Worm (Caenorhabditis elegans) whole organism, L3 larva: ENCODE measurements around the gene idpa-1.
"Not testable (repeated sequence)": the region's sequence is repeated elsewhere in the genome, so short reads cannot be mapped to it uniquely, and the experiment has no call there.

ENCODE experiments used
- R02D3.7 ChIP-seq: fragments of 150-350 bp; optimal IDR thresholded peaks from 2 replicates; lab custom pipeline; 2014; ENCODE audit warnings: missing biosample characterization, missing genetic modification characterization
- ZK546.5 ChIP-seq: sonication (generic microtip); optimal IDR thresholded peaks from 2 replicates; lab custom pipeline; 2017; ENCODE audit warnings: missing biosample characterization, missing genetic modification characterization
- aly-2 ChIP-seq: fragments of 150-350 bp; optimal IDR thresholded peaks from 2 replicates; lab custom pipeline; 2014; ENCODE audit warnings: missing biosample characterization, missing genetic modification characterization
- ama-1 ChIP-seq: fragments of 150-350 bp; optimal IDR thresholded peaks from 2 replicates; lab custom pipeline; 2018
- ceh-16 ChIP-seq: sonication (generic microtip); optimal IDR thresholded peaks from 2 replicates; lab custom pipeline; 2017; ENCODE audit warnings: missing biosample characterization, missing genetic modification characterization
- ceh-28 ChIP-seq: fragments of 150-350 bp; optimal IDR thresholded peaks from 2 replicates; lab custom pipeline; 2014; ENCODE audit warnings: missing biosample characterization, missing genetic modification reagents, missing genetic modification characterization
- daf-12 ChIP-seq: fragments of 150-350 bp; optimal IDR thresholded peaks from 2 replicates; lab custom pipeline; 2014; ENCODE audit warnings: missing biosample characterization, missing genetic modification reagents, missing genetic modification characterization
- egl-27 ChIP-seq: sonication (generic microtip); optimal IDR thresholded peaks from 4 replicates; lab custom pipeline; 2017; ENCODE audit warnings: missing biosample characterization, missing genetic modification reagents, missing genetic modification characterization
- elt-1 ChIP-seq: fragments of 150-350 bp; optimal IDR thresholded peaks from 2 replicates; lab custom pipeline; 2014; ENCODE audit warnings: missing biosample characterization, missing genetic modification characterization
- elt-2 ChIP-seq: sonication (generic microtip); optimal IDR thresholded peaks from 2 replicates; lab custom pipeline; 2016; ENCODE audit warnings: missing genetic modification reagents, mild to moderate bottlenecking, missing genetic modification characterization, missing compliant biosample characterization
- elt-3 ChIP-seq, 3 experiments: fragments of 150-350 bp in 1 of 3; sonication (generic microtip) in 2 of 3; optimal IDR thresholded peaks; 2 replicates in 2 of 3; 4 replicates in 1 of 3; lab custom pipeline; 2014 to 2017; ENCODE audit warnings: missing biosample characterization in 3 of 3, missing genetic modification characterization in 3 of 3
- eor-1 ChIP-seq, 2 experiments: fragments of 150-350 bp; optimal IDR thresholded peaks; 2 replicates each; lab custom pipeline; 2014 to 2018; ENCODE audit warnings: missing biosample characterization in 2 of 2, missing genetic modification characterization in 2 of 2
- fkh-10 ChIP-seq: sonication (generic microtip); optimal IDR thresholded peaks from 2 replicates; lab custom pipeline; 2017; ENCODE audit warnings: missing biosample characterization, missing genetic modification reagents, missing genetic modification characterization
- hmg-11 ChIP-seq: sonication (generic microtip); optimal IDR thresholded peaks from 2 replicates; lab custom pipeline; 2016; ENCODE audit warnings: missing genetic modification characterization, missing compliant biosample characterization
- jun-1 ChIP-seq: fragments of 150-350 bp; optimal IDR thresholded peaks from 2 replicates; lab custom pipeline; 2014; ENCODE audit warnings: missing biosample characterization, missing genetic modification reagents, missing genetic modification characterization
- lin-15B ChIP-seq: fragments of 150-350 bp; optimal IDR thresholded peaks from 2 replicates; lab custom pipeline; 2014; ENCODE audit warnings: missing biosample characterization, missing genetic modification characterization
- lin-39 ChIP-seq: fragments of 150-350 bp; optimal IDR thresholded peaks from 2 replicates; lab custom pipeline; 2018; ENCODE audit warnings: missing biosample characterization, missing genetic modification reagents, missing genetic modification characterization
- lsy-12 ChIP-seq: sonication (generic microtip); optimal IDR thresholded peaks from 2 replicates; lab custom pipeline; 2016; ENCODE audit warnings: mild to moderate bottlenecking, missing genetic modification characterization, missing compliant biosample characterization
- mdl-1 ChIP-seq: fragments of 150-350 bp; optimal IDR thresholded peaks from 2 replicates; lab custom pipeline; 2014; ENCODE audit warnings: missing biosample characterization, missing genetic modification characterization
- mml-1 ChIP-seq: fragments of 150-350 bp; sonication (generic microtip); optimal IDR thresholded peaks from 3 replicates; lab custom pipeline; 2014; ENCODE audit warnings: missing biosample characterization, missing genetic modification characterization
- nfya-1 ChIP-seq: sonication (generic microtip); optimal IDR thresholded peaks from 2 replicates; lab custom pipeline; 2017; ENCODE audit warnings: missing genetic modification characterization, mild to moderate bottlenecking, missing compliant biosample characterization, antibody characterized with exemption, moderate library complexity; ENCODE audit not compliant: insufficient read depth
- nhr-11 ChIP-seq: fragments of 150-350 bp; optimal IDR thresholded peaks from 2 replicates; lab custom pipeline; 2014; ENCODE audit warnings: missing biosample characterization, missing genetic modification characterization
- nhr-23 ChIP-seq: fragments of 150-350 bp; optimal IDR thresholded peaks from 2 replicates; lab custom pipeline; 2014; ENCODE audit warnings: missing biosample characterization, missing genetic modification reagents, missing genetic modification characterization
- nhr-25 ChIP-seq: sonication (generic microtip); optimal IDR thresholded peaks from 2 replicates; lab custom pipeline; 2017; ENCODE audit warnings: missing biosample characterization, missing genetic modification characterization
- nhr-28 ChIP-seq: fragments of 150-350 bp; optimal IDR thresholded peaks from 2 replicates; lab custom pipeline; 2014; ENCODE audit warnings: missing biosample characterization, missing genetic modification characterization
- nhr-43 ChIP-seq: sonication (generic microtip); optimal IDR thresholded peaks from 2 replicates; lab custom pipeline; 2016; ENCODE audit warnings: mild to moderate bottlenecking, missing genetic modification characterization, missing compliant biosample characterization; ENCODE audit not compliant: poor library complexity, severe bottlenecking
- nhr-67 ChIP-seq: fragments of 150-350 bp; optimal IDR thresholded peaks from 2 replicates; lab custom pipeline; 2014; ENCODE audit warnings: missing biosample characterization, missing genetic modification characterization
- nhr-76 ChIP-seq: fragments of 150-350 bp; sonication (generic microtip); optimal IDR thresholded peaks from 5 replicates; lab custom pipeline; 2014; ENCODE audit warnings: missing biosample characterization, missing genetic modification characterization
- pha-4 ChIP-seq: fragments of 150-350 bp; optimal IDR thresholded peaks from 2 replicates; lab custom pipeline; 2014; ENCODE audit warnings: missing biosample characterization, missing genetic modification reagents, missing genetic modification characterization
- pqm-1 ChIP-seq: fragments of 150-350 bp; optimal IDR thresholded peaks from 2 replicates; lab custom pipeline; 2017; ENCODE audit warnings: missing biosample characterization, missing genetic modification characterization, inconsistent platforms
- skn-1 ChIP-seq: fragments of 150-350 bp; optimal IDR thresholded peaks from 2 replicates; lab custom pipeline; 2014; ENCODE audit warnings: missing biosample characterization, missing genetic modification characterization
- snpc-4 ChIP-seq: fragments of 150-350 bp; optimal IDR thresholded peaks from 2 replicates; lab custom pipeline; 2014; ENCODE audit warnings: missing biosample characterization, missing genetic modification characterization
- tbx-2 ChIP-seq: sonication (generic microtip); optimal IDR thresholded peaks from 2 replicates; lab custom pipeline; 2016; ENCODE audit warnings: mild to moderate bottlenecking, missing genetic modification characterization, missing compliant biosample characterization
- unc-62 ChIP-seq: fragments of 150-350 bp; sonication (generic microtip); optimal IDR thresholded peaks from 4 replicates; lab custom pipeline; 2014; ENCODE audit warnings: missing biosample characterization, missing genetic modification reagents, missing genetic modification characterization
- zag-1 ChIP-seq: fragments of 150-350 bp; optimal IDR thresholded peaks from 2 replicates; lab custom pipeline; 2014; ENCODE audit warnings: missing biosample characterization, missing genetic modification characterization
- ztf-11 ChIP-seq: fragments of 150-350 bp; optimal IDR thresholded peaks from 2 replicates; lab custom pipeline; 2014; ENCODE audit warnings: missing biosample characterization, missing genetic modification characterization
- ztf-4 ChIP-seq: fragments of 150-350 bp; optimal IDR thresholded peaks from 2 replicates; lab custom pipeline; 2014; ENCODE audit warnings: missing biosample characterization, missing genetic modification characterization

The idpa-1 gene

ce11 chrIII:2899705-2900104 lies 1.3 kb downstream of the idpa-1 start:
- TF ChIP-seq eor-1 (tag; optimal IDR thresholded peaks at IDR 0.05; lab: Kevin White, UChicago): no peak
- no peak for TF ChIP-seq pha-4 (tag; lab: Kevin White, UChicago)
- TF ChIP-seq mdl-1 (tag; lab: Kevin White, UChicago): no peak
- no peak for TF ChIP-seq nhr-11 (tag; lab: Kevin White, UChicago)
- no peak for TF ChIP-seq lsy-12 (tag; lab: Kevin White, UChicago)
- no peak for TF ChIP-seq elt-2

ce11 chrIII:2891443-2891842 lies 9.6 kb downstream of the idpa-1 start, which contains the start of gene F56F11.1:
F56F11.1 (plus strand) TSS chrIII:2891743.
- TF ChIP-seq ama-1 (lab: Kevin White, UChicago) (no peak), mdl-1 (tag; lab: Kevin White, UChicago) (no peak), ztf-11 (tag; lab: Kevin White, UChicago) (no peak), skn-1 (no peak), pqm-1 (tag; lab: Kevin White, UChicago) (no peak), lin-39 (tag; lab: Kevin White, UChicago) (no peak), ZK546.5 (tag; lab: Kevin White, UChicago) (no peak), R02D3.7 (tag; lab: Kevin White, UChicago) (no peak), fkh-10 (GFP tag; lab: Kevin White, UChicago) (no peak), zag-1 (no peak)

ce11 chrIII:2881989-2882388 lies 19.0 kb downstream of the idpa-1 start, which contains the start of gene F56F11.2:
F56F11.2 (plus strand) TSS chrIII:2882289.
- TF ChIP-seq nhr-76 (tag; lab: Kevin White, UChicago); ceh-28 (tag; lab: Kevin White, UChicago); fkh-10 (GFP tag; lab: Kevin White, UChicago): not testable (repeated sequence)

- TF ChIP-seq pha-4 (tag; lab: Kevin White, UChicago): peak; percentile 11
- TF ChIP-seq ama-1 (lab: Kevin White, UChicago): no peak
- TF ChIP-seq tbx-2: no peak
- TF ChIP-seq hmg-11 (tag; lab: Kevin White, UChicago): peak; percentile 49
- TF ChIP-seq nfya-1 (tag; lab: Kevin White, UChicago): peak; percentile 8
Observed at ce11 chrIII:2881117-2881516, 19.9 kb downstream of the idpa-1 start.

- TF ChIP-seq ZK546.5 (tag; lab: Kevin White, UChicago): no peak
- no peak for TF ChIP-seq pha-4 (tag; lab: Kevin White, UChicago)
- no peak for TF ChIP-seq zag-1
- TF ChIP-seq unc-62: no peak
- TF ChIP-seq nhr-67 (tag; lab: Kevin White, UChicago): no peak
- TF ChIP-seq ceh-28 (tag; lab: Kevin White, UChicago): no peak
- no peak for TF ChIP-seq nhr-25 (tag; lab: Kevin White, UChicago)
- no peak for TF ChIP-seq nhr-11 (tag; lab: Kevin White, UChicago)
- no peak for TF ChIP-seq ztf-4 (tag; lab: Kevin White, UChicago)
- no peak for TF ChIP-seq skn-1
- TF ChIP-seq mml-1: no peak
- TF ChIP-seq nfya-1 (tag; lab: Kevin White, UChicago): no peak
- TF ChIP-seq fkh-10 (GFP tag; lab: Kevin White, UChicago): no peak
- no peak for TF ChIP-seq hmg-11 (tag; lab: Kevin White, UChicago)
- no peak for TF ChIP-seq lsy-12 (tag; lab: Kevin White, UChicago)
- TF ChIP-seq lin-39 (tag; lab: Kevin White, UChicago): no peak
Observed at ce11 chrIII:2879703-2880102, 21.3 kb downstream of the idpa-1 start.

- TF ChIP-seq jun-1 (peak; percentile 22), ztf-4 (tag; lab: Kevin White, UChicago) (no peak), nhr-11 (tag; lab: Kevin White, UChicago) (no peak), nfya-1 (tag; lab: Kevin White, UChicago) (peak; percentile 72), elt-2 (peak; percentile 91), mdl-1 (tag; lab: Kevin White, UChicago) (peak; percentile 50), zag-1 (no peak), pha-4 (tag; lab: Kevin White, UChicago) (peak; percentile 60), R02D3.7 (tag; lab: Kevin White, UChicago) (peak; percentile 18), hmg-11 (tag; lab: Kevin White, UChicago) (peak; percentile 55), lsy-12 (tag; lab: Kevin White, UChicago) (peak; percentile 67), elt-3 (tag; optimal IDR thresholded peaks at IDR 0.05; lab: Kevin White, UChicago) (peak; percentile 1 to 92 (median 38)), skn-1 (no peak), ceh-16 (tag; lab: Kevin White, UChicago) (no peak), egl-27 (peak; percentile 43), pqm-1 (tag; lab: Kevin White, UChicago) (peak; percentile 59), lin-15B (tag; lab: Kevin White, UChicago) (peak; percentile 15), nhr-25 (tag; lab: Kevin White, UChicago) (peak; percentile 87), ceh-28 (tag; lab: Kevin White, UChicago) (peak; percentile 84), nhr-67 (tag; lab: Kevin White, UChicago) (no peak), nhr-43 (peak; percentile 81), unc-62 (peak; percentile 52), aly-2 (tag; lab: Kevin White, UChicago) (no peak), elt-1 (tag; lab: Kevin White, UChicago) (peak; percentile 44), tbx-2 (peak; percentile 39), snpc-4 (tag; lab: Kevin White, UChicago) (peak; percentile 29), nhr-23 (tag; lab: Kevin White, UChicago) (peak; percentile 91), nhr-28 (tag; lab: Kevin White, UChicago) (no peak), daf-12 (tag; lab: Kevin White, UChicago) (no peak)
Observed at ce11 chrIII:2875946-2876345, 25.1 kb downstream of the idpa-1 start.
